ENCODE assay signal across 1 fruit fly cellular context in the genomic region with DNA sequence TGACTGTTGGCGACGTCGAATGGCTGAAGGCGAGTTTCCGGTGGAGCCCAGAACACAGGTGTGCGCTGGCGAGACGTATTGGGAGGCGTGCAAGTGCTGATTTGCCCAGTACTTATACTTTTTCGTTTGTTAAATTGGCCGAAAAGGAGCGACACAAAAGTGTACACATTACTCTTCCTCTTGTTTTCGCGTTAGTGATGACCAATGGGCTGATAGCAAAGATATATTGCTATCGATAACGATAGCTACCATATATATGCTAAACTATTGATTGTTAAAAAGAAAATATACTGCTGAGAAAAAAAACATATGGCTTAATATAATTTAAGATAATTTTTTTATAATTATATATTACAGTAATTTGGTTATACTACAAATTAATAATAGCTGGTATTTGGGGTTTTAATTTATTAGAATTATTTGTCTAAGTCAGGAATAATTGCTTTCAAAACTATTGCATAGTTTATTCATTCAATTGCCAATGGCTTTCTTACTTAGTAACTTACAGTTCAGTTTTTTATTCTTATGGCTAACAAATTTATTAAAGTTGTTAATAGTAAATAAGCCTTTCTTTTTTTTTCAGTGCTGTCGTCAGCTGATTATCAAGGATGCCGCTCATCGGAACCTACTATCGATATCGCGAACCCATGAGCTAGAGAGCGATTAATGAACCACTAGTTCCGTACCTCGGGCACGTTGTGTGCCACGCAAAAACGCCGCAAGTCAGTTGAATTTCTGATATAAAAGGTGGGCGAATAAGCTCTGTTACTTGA.
TF ChIP-seq lines count a peak whose summit lies in the region.

A gene (minus strand): TSS at position 202 of the 773 bp plus-strand sequence.
A gene (plus strand): TSS at position 672 of the 773 bp plus-strand sequence.

TF ChIP-seq in whole organism, embryonic, 481 proteins besides CTCF, POLR2A, EP300 and RAD21 (continued from another document and continues in another):
- TF ChIP-seq ftz-f1 (GFP tag; optimal IDR thresholded peaks at IDR 0.05; lab: Kevin White, UChicago): peak; percentile 89
- peak; percentile 82 to 91 for TF ChIP-seq chif (GFP tag; optimal IDR thresholded peaks at IDR 0.05; lab: Kevin White, UChicago)
- TF ChIP-seq lilli (GFP tag; optimal IDR thresholded peaks at IDR 0.05; lab: Kevin White, UChicago): peak; percentile 91
- peak; percentile 90 for TF ChIP-seq tgo (GFP tag; IDR thresholded peaks at IDR 0.05; lab: Robert Waterston, UW)
- TF ChIP-seq CG31365 (tag; optimal IDR thresholded peaks at IDR 0.05; lab: Kevin White, UChicago): peak; percentile 15
- peak; percentile 69 for TF ChIP-seq CkIIα-i1 (GFP tag; IDR thresholded peaks at IDR 0.05; lab: Robert Waterston, UW)
- TF ChIP-seq zf30C (GFP tag; optimal IDR thresholded peaks at IDR 0.05; lab: Kevin White, UChicago): peak; percentile 97
- TF ChIP-seq bbx (GFP tag; IDR thresholded peaks at IDR 0.05; lab: Robert Waterston, UW; ENCODE audit: partially characterized antibody): peak; percentile 85
- peak; percentile 88 for TF ChIP-seq CG6254 (GFP tag; optimal IDR thresholded peaks at IDR 0.05; lab: Kevin White, UChicago)
- peak; percentile 86 for TF ChIP-seq CG10462 (GFP tag; optimal IDR thresholded peaks at IDR 0.05; lab: Kevin White, UChicago)
- no peak for TF ChIP-seq yki (optimal IDR thresholded peaks at IDR 0.05; lab: Kevin White, UChicago)
- TF ChIP-seq Hey (tag; optimal IDR thresholded peaks at IDR 0.05; lab: Kevin White, UChicago): no peak
- TF ChIP-seq TFAM (GFP tag; optimal IDR thresholded peaks at IDR 0.05; lab: Kevin White, UChicago): peak; percentile 36
- TF ChIP-seq Xbp1 (GFP tag; optimal IDR thresholded peaks at IDR 0.05; lab: Kevin White, UChicago): peak; percentile 96
- peak; percentile 93 for TF ChIP-seq CG10979 (tag; optimal IDR thresholded peaks at IDR 0.05; lab: Kevin White, UChicago)
- no peak for TF ChIP-seq pros (GFP tag; optimal IDR thresholded peaks at IDR 0.05; lab: Kevin White, UChicago)
- peak; percentile 86 for TF ChIP-seq CG5953 (GFP tag; IDR thresholded peaks at IDR 0.05; lab: Robert Waterston, UW)
- no peak for TF ChIP-seq CG11504 (tag; optimal IDR thresholded peaks at IDR 0.05; lab: Kevin White, UChicago)
- TF ChIP-seq CG8281 (tag; optimal IDR thresholded peaks at IDR 0.05; lab: Kevin White, UChicago): peak; percentile 71
- peak; percentile 80 for TF ChIP-seq CG18476 (GFP tag; optimal IDR thresholded peaks at IDR 0.05; lab: Kevin White, UChicago)
- TF ChIP-seq Mrtf (GFP tag; IDR thresholded peaks at IDR 0.05; lab: Robert Waterston, UW): peak; percentile 79
- TF ChIP-seq Optix (GFP tag; IDR thresholded peaks at IDR 0.05; lab: Robert Waterston, UW): peak; percentile 53
- peak; percentile 78 for TF ChIP-seq CG12236 (GFP tag; optimal IDR thresholded peaks at IDR 0.05; lab: Kevin White, UChicago)
- TF ChIP-seq dan (GFP tag; IDR thresholded peaks at IDR 0.05; lab: Robert Waterston, UW): no peak
- TF ChIP-seq croc (GFP tag; conservative IDR thresholded peaks at IDR 0.05; lab: Robert Waterston, UW): peak; percentile 78
- TF ChIP-seq Doc3 (GFP tag; IDR thresholded peaks at IDR 0.05; lab: Robert Waterston, UW; ENCODE audit: partially characterized antibody): peak; percentile 62
- peak; percentile 90 for TF ChIP-seq CG8290 (GFP tag; optimal IDR thresholded peaks at IDR 0.05; lab: Kevin White, UChicago)
- TF ChIP-seq CG8290 (tag; optimal IDR thresholded peaks at IDR 0.05; lab: Kevin White, UChicago): peak in 1 of 2 experiments; percentile 59
- TF ChIP-seq gcm2 (GFP tag; optimal IDR thresholded peaks at IDR 0.05; lab: Kevin White, UChicago): peak; percentile 12
- peak; percentile 89 for TF ChIP-seq Six4 (GFP tag; optimal IDR thresholded peaks at IDR 0.05; lab: Kevin White, UChicago)
- peak; percentile 82 for TF ChIP-seq unc-4 (GFP tag; IDR thresholded peaks at IDR 0.05; lab: Robert Waterston, UW; ENCODE audit: partially characterized antibody)
- no peak for TF ChIP-seq Nf-YC (tag; optimal IDR thresholded peaks at IDR 0.05; lab: Kevin White, UChicago)
- peak; percentile 79 for TF ChIP-seq ERR (GFP tag; optimal IDR thresholded peaks at IDR 0.05; lab: Kevin White, UChicago)
- TF ChIP-seq CG17612 (GFP tag; IDR thresholded peaks at IDR 0.05; lab: Robert Waterston, UW): 0 out of 2 replicates have a peak, but pooled peaks have one; percentile 56
- TF ChIP-seq HLHmδ (GFP tag; optimal IDR thresholded peaks at IDR 0.05; lab: Kevin White, UChicago): no peak
- no peak for TF ChIP-seq Tbp (GFP tag; optimal IDR thresholded peaks at IDR 0.05; lab: Kevin White, UChicago)
- TF ChIP-seq CG15011 (GFP tag; optimal IDR thresholded peaks at IDR 0.05; lab: Kevin White, UChicago): peak; percentile 69
- TF ChIP-seq twi (tag; optimal IDR thresholded peaks at IDR 0.05; lab: Kevin White, UChicago): peak; percentile 84
- TF ChIP-seq Hand (GFP tag; optimal IDR thresholded peaks at IDR 0.05; lab: Kevin White, UChicago): peak; percentile 70
- no peak for TF ChIP-seq kni (GFP tag; optimal IDR thresholded peaks at IDR 0.05; lab: Kevin White, UChicago)
- peak; percentile 62 for TF ChIP-seq pb (GFP tag; optimal IDR thresholded peaks at IDR 0.05; lab: Kevin White, UChicago)
- peak; percentile 51 for TF ChIP-seq gt (GFP tag; IDR thresholded peaks at IDR 0.05; lab: Robert Waterston, UW)
- TF ChIP-seq CG4617 (GFP tag; optimal IDR thresholded peaks at IDR 0.05; lab: Kevin White, UChicago; ENCODE audit: borderline replicate concordance): peak; percentile 58
- TF ChIP-seq CG10654 (GFP tag; optimal IDR thresholded peaks at IDR 0.05; lab: Kevin White, UChicago): peak; percentile 93
- TF ChIP-seq otp (GFP tag; IDR thresholded peaks at IDR 0.05; lab: Robert Waterston, UW): peak; percentile 55; the same call in 1 of the 3 replicates
- peak; percentile 82 for TF ChIP-seq seq (GFP tag; IDR thresholded peaks at IDR 0.05; lab: Robert Waterston, UW)
- TF ChIP-seq gsb-n (tag; optimal IDR thresholded peaks at IDR 0.05; lab: Kevin White, UChicago): no peak
- peak; percentile 90 to 91 for TF ChIP-seq dpn (GFP tag; optimal IDR thresholded peaks at IDR 0.05; lab: Kevin White, UChicago)
- TF ChIP-seq CoRest (tag; optimal IDR thresholded peaks at IDR 0.05; lab: Kevin White, UChicago): peak; percentile 96
- TF ChIP-seq sob (GFP tag; IDR thresholded peaks at IDR 0.05; lab: Robert Waterston, UW): peak; percentile 92
- TF ChIP-seq eve (GFP tag; optimal IDR thresholded peaks at IDR 0.05; lab: Kevin White, UChicago): no peak
- peak; percentile 75 for TF ChIP-seq shn (GFP tag; optimal IDR thresholded peaks at IDR 0.05; lab: Kevin White, UChicago)
- peak; percentile 90 for TF ChIP-seq CG13123 (GFP tag; optimal IDR thresholded peaks at IDR 0.05; lab: Kevin White, UChicago)
- TF ChIP-seq Ets97D (GFP tag; optimal IDR thresholded peaks at IDR 0.05; lab: Kevin White, UChicago): peak; percentile 58
- TF ChIP-seq CG15514 (GFP tag; optimal IDR thresholded peaks at IDR 0.05; lab: Kevin White, UChicago): peak; percentile 99
- TF ChIP-seq Adf1 (GFP tag; IDR thresholded peaks at IDR 0.05; lab: Robert Waterston, UW): peak; percentile 61
- TF ChIP-seq CG14050 (GFP tag; IDR thresholded peaks at IDR 0.05; lab: Robert Waterston, UW): peak; percentile 83
- peak; percentile 87 for TF ChIP-seq B-H2 (GFP tag; optimal IDR thresholded peaks at IDR 0.05; lab: Kevin White, UChicago)
- TF ChIP-seq caup (GFP tag; optimal IDR thresholded peaks at IDR 0.05; lab: Kevin White, UChicago; ENCODE audit: severe bottlenecking): peak; percentile 89
- TF ChIP-seq dysf (GFP tag; IDR thresholded peaks at IDR 0.05; lab: Robert Waterston, UW): peak; percentile 93
- TF ChIP-seq CG2202 (tag; optimal IDR thresholded peaks at IDR 0.05; lab: Kevin White, UChicago): peak; percentile 77
- peak; percentile 81 for TF ChIP-seq Dll (GFP tag; IDR thresholded peaks at IDR 0.05; lab: Robert Waterston, UW; ENCODE audit: partially characterized antibody)
- TF ChIP-seq Hr78 (GFP tag; optimal IDR thresholded peaks at IDR 0.05; lab: Kevin White, UChicago): no peak
- peak; percentile 91 for TF ChIP-seq gcm (GFP tag; optimal IDR thresholded peaks at IDR 0.05; lab: Kevin White, UChicago)
- peak; percentile 87 for TF ChIP-seq B-H1 (GFP tag; IDR thresholded peaks at IDR 0.05; lab: Robert Waterston, UW)
- peak; percentile 86 for TF ChIP-seq CG4404 (GFP tag; IDR thresholded peaks at IDR 0.05; lab: Robert Waterston, UW)
- peak; percentile 76; the same call in 1 of the 3 replicates for TF ChIP-seq CG2199 (GFP tag; IDR thresholded peaks at IDR 0.05; lab: Robert Waterston, UW)
- TF ChIP-seq CG3838 (GFP tag; optimal IDR thresholded peaks at IDR 0.05; lab: Kevin White, UChicago): peak; percentile 78
- peak; percentile 71 for TF ChIP-seq Ravus (GFP tag; IDR thresholded peaks at IDR 0.05; lab: Robert Waterston, UW)
- peak; percentile 30 for TF ChIP-seq CG14965 (GFP tag; optimal IDR thresholded peaks at IDR 0.05; lab: Kevin White, UChicago; ENCODE audit: borderline replicate concordance)
- peak; percentile 91 for TF ChIP-seq Camta (GFP tag; optimal IDR thresholded peaks at IDR 0.05; lab: Kevin White, UChicago)
- peak; percentile 69 for TF ChIP-seq CG6854 (GFP tag; optimal IDR thresholded peaks at IDR 0.05; lab: Kevin White, UChicago)
- peak; percentile 55 for TF ChIP-seq Poxn (GFP tag; IDR thresholded peaks at IDR 0.05; lab: Robert Waterston, UW)
- no peak for TF ChIP-seq nom (GFP tag; optimal IDR thresholded peaks at IDR 0.05; lab: Kevin White, UChicago)
- peak; percentile 91 for TF ChIP-seq CG14014 (GFP tag; IDR thresholded peaks at IDR 0.05; lab: Robert Waterston, UW)
- peak; percentile 97 for TF ChIP-seq CG9727 (GFP tag; optimal IDR thresholded peaks at IDR 0.05; lab: Kevin White, UChicago)
- TF ChIP-seq inv (GFP tag; IDR thresholded peaks at IDR 0.05; lab: Robert Waterston, UW; ENCODE audit: partially characterized antibody): peak; percentile 64; the same call in 1 of the 2 replicates
- TF ChIP-seq Gug (GFP tag; IDR thresholded peaks at IDR 0.05; lab: Robert Waterston, UW): peak; percentile 75
- peak; percentile 73 for TF ChIP-seq Antp (GFP tag; optimal IDR thresholded peaks at IDR 0.05; lab: Kevin White, UChicago)
- peak; percentile 86 for TF ChIP-seq CG11247 (GFP tag; IDR thresholded peaks at IDR 0.05; lab: Robert Waterston, UW)
- TF ChIP-seq fd64A (GFP tag; optimal IDR thresholded peaks at IDR 0.05; lab: Kevin White, UChicago): no peak
- peak; percentile 90 for TF ChIP-seq bab2 (GFP tag; optimal IDR thresholded peaks at IDR 0.05; lab: Kevin White, UChicago)
- peak; percentile 94 for TF ChIP-seq Hsf (GFP tag; optimal IDR thresholded peaks at IDR 0.05; lab: Kevin White, UChicago)
- TF ChIP-seq crp (GFP tag; optimal IDR thresholded peaks at IDR 0.05; lab: Kevin White, UChicago): peak; percentile 79 to 95
- peak; percentile 93 for TF ChIP-seq Dbx (GFP tag; IDR thresholded peaks at IDR 0.05; lab: Robert Waterston, UW)
- peak; percentile 84 for TF ChIP-seq CG6791 (GFP tag; IDR thresholded peaks at IDR 0.05; lab: Robert Waterston, UW; ENCODE audit: partially characterized antibody)
- TF ChIP-seq CHES-1-like (GFP tag; optimal IDR thresholded peaks at IDR 0.05; lab: Kevin White, UChicago): peak; percentile 65
- peak; percentile 0 for TF ChIP-seq gfzf (GFP tag; optimal IDR thresholded peaks at IDR 0.05; lab: Kevin White, UChicago)
- TF ChIP-seq gsb (GFP tag; IDR thresholded peaks at IDR 0.05; lab: Robert Waterston, UW): 0 out of 2 replicates have a peak, but pooled peaks have one; percentile 34
- TF ChIP-seq CG10267 (tag; optimal IDR thresholded peaks at IDR 0.05; lab: Kevin White, UChicago): peak; percentile 91
- peak; percentile 96 for TF ChIP-seq CG30403 (GFP tag; optimal IDR thresholded peaks at IDR 0.05; lab: Kevin White, UChicago)
- TF ChIP-seq scrt (GFP tag; optimal IDR thresholded peaks at IDR 0.05; lab: Kevin White, UChicago): no peak
- peak; percentile 83 for TF ChIP-seq CG8089 (GFP tag; optimal IDR thresholded peaks at IDR 0.05; lab: Kevin White, UChicago)
- TF ChIP-seq trem (tag; optimal IDR thresholded peaks at IDR 0.05; lab: Kevin White, UChicago): peak; percentile 93
- TF ChIP-seq CG10274 (GFP tag; optimal IDR thresholded peaks at IDR 0.05; lab: Kevin White, UChicago): peak; percentile 35
- TF ChIP-seq Atf3 (GFP tag; optimal IDR thresholded peaks at IDR 0.05; lab: Kevin White, UChicago): peak; percentile 84
- TF ChIP-seq CG16779 (GFP tag; IDR thresholded peaks at IDR 0.05; lab: Robert Waterston, UW): peak; percentile 64
- no peak for TF ChIP-seq Deaf1 (tag; optimal IDR thresholded peaks at IDR 0.05; lab: Kevin White, UChicago)
- no peak for TF ChIP-seq CG7745 (tag; optimal IDR thresholded peaks at IDR 0.05; lab: Kevin White, UChicago)
- peak; percentile 95 for TF ChIP-seq CG8924 (tag; optimal IDR thresholded peaks at IDR 0.05; lab: Kevin White, UChicago)
- TF ChIP-seq CG33557 (GFP tag; optimal IDR thresholded peaks at IDR 0.05; lab: Kevin White, UChicago): peak; percentile 89
- TF ChIP-seq pfk (GFP tag; optimal IDR thresholded peaks at IDR 0.05; lab: Kevin White, UChicago): peak; percentile 10
- peak; percentile 89 for TF ChIP-seq HLH3B (GFP tag; IDR thresholded peaks at IDR 0.05; lab: Robert Waterston, UW)
- TF ChIP-seq CG1647 (GFP tag; optimal IDR thresholded peaks at IDR 0.05; lab: Kevin White, UChicago): peak; percentile 66
- TF ChIP-seq CG12155 (GFP tag; optimal IDR thresholded peaks at IDR 0.05; lab: Kevin White, UChicago): peak; percentile 90
- TF ChIP-seq Lpt (GFP tag; optimal IDR thresholded peaks at IDR 0.05; lab: Kevin White, UChicago): no peak
- TF ChIP-seq Xrp1 (GFP tag; IDR thresholded peaks at IDR 0.05; lab: Robert Waterston, UW): peak; percentile 95
- TF ChIP-seq Fer1 (GFP tag; optimal IDR thresholded peaks at IDR 0.05; lab: Kevin White, UChicago): no peak
- TF ChIP-seq CG11398 (GFP tag; optimal IDR thresholded peaks at IDR 0.05; lab: Kevin White, UChicago): peak; percentile 60
- peak; percentile 69 for TF ChIP-seq ac (GFP tag; optimal IDR thresholded peaks at IDR 0.05; lab: Kevin White, UChicago)
- peak; percentile 56 for TF ChIP-seq Sry-β (GFP tag; optimal IDR thresholded peaks at IDR 0.05; lab: Kevin White, UChicago)
- peak; percentile 85 for TF ChIP-seq pnt (GFP tag; optimal IDR thresholded peaks at IDR 0.05; lab: Kevin White, UChicago)
- no peak for TF ChIP-seq Neu2 (GFP tag; optimal IDR thresholded peaks at IDR 0.05; lab: Kevin White, UChicago; ENCODE audit: borderline replicate concordance)
- TF ChIP-seq sd (tag; optimal IDR thresholded peaks at IDR 0.05; lab: Kevin White, UChicago): no peak
- peak; percentile 90 for TF ChIP-seq CG14441 (GFP tag; IDR thresholded peaks at IDR 0.05; lab: Robert Waterston, UW)
- TF ChIP-seq kah (GFP tag; optimal IDR thresholded peaks at IDR 0.05; lab: Kevin White, UChicago): peak; percentile 71
- TF ChIP-seq CG1024 (GFP tag; IDR thresholded peaks at IDR 0.05; lab: Robert Waterston, UW): peak; percentile 77
- peak; percentile 91 for TF ChIP-seq CG8388 (GFP tag; optimal IDR thresholded peaks at IDR 0.05; lab: Kevin White, UChicago)
- TF ChIP-seq CG10321 (GFP tag; IDR thresholded peaks at IDR 0.05; lab: Robert Waterston, UW): peak; percentile 43; the same call in 1 of the 2 replicates
